Fruit fly (Drosophila melanogaster) whole organism, embryonic: ENCODE data around the gene Pis.

Experiments used
- BtbVII ChIP-seq: fragments of 200-800 bp; sonication (Bioruptor generic); optimal IDR thresholded peaks from 3 replicates; lab custom pipeline; 2017; ENCODE audit warnings: missing biosample characterization, mild to moderate bottlenecking, missing genetic modification characterization
- CG10431 ChIP-seq: fragments of 200-800 bp; sonication (Bioruptor generic); optimal IDR thresholded peaks from 3 replicates; lab custom pipeline; 2018; ENCODE audit warnings: missing biosample characterization, mild to moderate bottlenecking, missing genetic modification characterization
- CG12391 ChIP-seq: fragments of 200-800 bp; sonication (Bioruptor generic); optimal IDR thresholded peaks from 3 replicates; lab custom pipeline; 2018; ENCODE audit warnings: missing biosample characterization, mild to moderate bottlenecking, missing genetic modification characterization, moderate library complexity
- CG13624 ChIP-seq: fragments of 200-800 bp; sonication (Bioruptor generic); optimal IDR thresholded peaks from 2 replicates; lab custom pipeline; 2016; ENCODE audit warnings: missing biosample characterization, missing genetic modification characterization
- CG13775 ChIP-seq: fragments of 200-800 bp; sonication (Bioruptor generic); optimal IDR thresholded peaks from 3 replicates; lab custom pipeline; 2017; ENCODE audit warnings: missing biosample characterization, mild to moderate bottlenecking, missing genetic modification characterization
- CG14441 ChIP-seq: fragments of 200-800 bp; sonication (Bioruptor generic); IDR thresholded peaks from 2 replicates; pipeline ENCODE4 v1.3.6; 2022; ENCODE audit warnings: missing biosample characterization, missing genetic modification characterization
- CG17568 ChIP-seq: fragments of 200-800 bp; sonication (Bioruptor generic); optimal IDR thresholded peaks from 2 replicates; lab custom pipeline; 2018; ENCODE audit warnings: missing biosample characterization, mild to moderate bottlenecking, missing genetic modification characterization, moderate library complexity
- CG2129 ChIP-seq: fragments of 200-800 bp; sonication (Bioruptor generic); IDR thresholded peaks from 2 replicates; pipeline ENCODE4 v1.3.6; 2022; ENCODE audit warnings: missing biosample characterization, missing genetic modification characterization; ENCODE audit not compliant: partially characterized antibody
- CG2199 ChIP-seq: fragments of 200-800 bp; sonication (Bioruptor generic); IDR thresholded peaks from 3 replicates; pipeline ENCODE4 v1.3.6; 2022; ENCODE audit warnings: missing biosample characterization, missing genetic modification characterization
- CG2712 ChIP-seq: fragments of 200-800 bp; optimal IDR thresholded peaks from 3 replicates; lab custom pipeline; 2019; ENCODE audit warnings: missing biosample characterization, mild to moderate bottlenecking, missing genetic modification characterization, moderate library complexity
- CG30403 ChIP-seq: fragments of 200-800 bp; sonication (Bioruptor generic); optimal IDR thresholded peaks from 3 replicates; lab custom pipeline; 2016; ENCODE audit warnings: missing biosample characterization, missing genetic modification characterization
- CG3281 ChIP-seq: fragments of 200-800 bp; sonication (Bioruptor generic); optimal IDR thresholded peaks from 3 replicates; lab custom pipeline; 2017; ENCODE audit warnings: missing biosample characterization, mild to moderate bottlenecking, missing genetic modification characterization
- CG34376 ChIP-seq: fragments of 200-800 bp; sonication (Bioruptor generic); optimal IDR thresholded peaks from 2 replicates; lab custom pipeline; 2018; ENCODE audit warnings: missing biosample characterization, mild to moderate bottlenecking, missing genetic modification characterization
- CG4424 ChIP-seq: fragments of 200-800 bp; sonication (Bioruptor generic); optimal IDR thresholded peaks from 3 replicates; lab custom pipeline; 2016; ENCODE audit warnings: missing biosample characterization, missing genetic modification characterization
- CG4730 ChIP-seq: fragments of 200-800 bp; sonication (Bioruptor generic); IDR thresholded peaks from 2 replicates; pipeline ENCODE4 v1.3.6; 2022; ENCODE audit warnings: missing biosample characterization, missing genetic modification characterization
- CG6175 ChIP-seq: fragments of 200-800 bp; sonication (Bioruptor generic); IDR thresholded peaks from 3 replicates; pipeline ENCODE4 v1.3.6; 2022; ENCODE audit warnings: missing biosample characterization, missing genetic modification characterization
- CG7987 ChIP-seq: fragments of 200-800 bp; sonication (Bioruptor generic); optimal IDR thresholded peaks from 2 replicates; lab custom pipeline; 2018; ENCODE audit warnings: missing biosample characterization, mild to moderate bottlenecking, missing genetic modification characterization, moderate library complexity
- CG8089 ChIP-seq: fragments of 200-800 bp; sonication (Bioruptor generic); optimal IDR thresholded peaks from 3 replicates; lab custom pipeline; 2016; ENCODE audit warnings: missing biosample characterization, missing genetic modification characterization
- Camta ChIP-seq: fragments of 200-800 bp; sonication (Bioruptor generic); optimal IDR thresholded peaks from 2 replicates; lab custom pipeline; 2016; ENCODE audit warnings: missing biosample characterization, missing genetic modification characterization
- Deaf1 ChIP-seq: fragments of 200-800 bp; optimal IDR thresholded peaks from 3 replicates; lab custom pipeline; 2019; ENCODE audit warnings: missing biosample characterization, mild to moderate bottlenecking, missing genetic modification characterization, moderate library complexity
- Elba2 ChIP-seq: fragments of 200-800 bp; sonication (Bioruptor generic); optimal IDR thresholded peaks from 3 replicates; lab custom pipeline; 2016; ENCODE audit warnings: missing biosample characterization, missing genetic modification characterization
- Ets65A ChIP-seq: fragments of 200-800 bp; sonication (Bioruptor generic); peaks from one replicate; lab custom pipeline; 2016; ENCODE audit warnings: missing biosample characterization, missing genetic modification characterization
- Gug ChIP-seq: fragments of 200-800 bp; sonication (Bioruptor generic); IDR thresholded peaks from 4 replicates; pipeline ENCODE4 v1.3.6; 2022; ENCODE audit warnings: missing biosample characterization, missing genetic modification characterization
- Hr3 ChIP-seq: fragments of 200-800 bp; sonication (Bioruptor generic); optimal IDR thresholded peaks from 3 replicates; lab custom pipeline; 2016; ENCODE audit warnings: missing biosample characterization, missing genetic modification characterization
- Jarid2 ChIP-seq: fragments of 200-800 bp; sonication (Bioruptor generic); optimal IDR thresholded peaks from 3 replicates; lab custom pipeline; 2017; ENCODE audit warnings: mild to moderate bottlenecking, missing biosample characterization, missing genetic modification reagents, missing genetic modification characterization
- Lhr ChIP-seq: fragments of 200-800 bp; sonication (Bioruptor generic); optimal IDR thresholded peaks from 3 replicates; lab custom pipeline; 2017; ENCODE audit warnings: mild to moderate bottlenecking, missing biosample characterization, missing genetic modification reagents, missing genetic modification characterization
- MESR4 ChIP-seq: fragments of 200-800 bp; sonication (Bioruptor generic); optimal IDR thresholded peaks from 2 replicates; lab custom pipeline; 2018; ENCODE audit warnings: missing biosample characterization, mild to moderate bottlenecking, missing genetic modification characterization, moderate library complexity
- MTF-1 ChIP-seq: fragments of 200-800 bp; sonication (Bioruptor generic); optimal IDR thresholded peaks from 2 replicates; lab custom pipeline; 2018; ENCODE audit warnings: missing biosample characterization, mild to moderate bottlenecking, missing genetic modification characterization, borderline replicate concordance
- Nf-YC ChIP-seq: fragments of 200-800 bp; optimal IDR thresholded peaks from 3 replicates; lab custom pipeline; 2019; ENCODE audit warnings: missing biosample characterization, mild to moderate bottlenecking, missing genetic modification characterization, moderate library complexity
- Opbp ChIP-seq: fragments of 200-800 bp; sonication (Bioruptor generic); IDR thresholded peaks from 3 replicates; pipeline ENCODE4 v1.3.6; 2022; ENCODE audit warnings: missing biosample characterization, missing genetic modification characterization; ENCODE audit not compliant: partially characterized antibody
- Optix ChIP-seq: fragments of 200-800 bp; sonication (Bioruptor generic); IDR thresholded peaks from 3 replicates; pipeline ENCODE4 v1.3.6; 2022; ENCODE audit warnings: missing biosample characterization, missing genetic modification characterization
- Poxn ChIP-seq: fragments of 200-800 bp; sonication (Bioruptor generic); IDR thresholded peaks from 2 replicates; pipeline ENCODE4 v1.3.6; 2022; ENCODE audit warnings: missing biosample characterization, missing genetic modification characterization
- Rfx ChIP-seq: fragments of 200-800 bp; sonication (Bioruptor generic); IDR thresholded peaks from 2 replicates; pipeline ENCODE4 v1.3.6; 2022; ENCODE audit warnings: missing biosample characterization, missing genetic modification characterization
- aop ChIP-seq: fragments of 200-800 bp; sonication (Bioruptor generic); IDR thresholded peaks from 2 replicates; pipeline ENCODE4 v1.3.6; 2022; ENCODE audit warnings: missing biosample characterization, missing genetic modification characterization
- ci ChIP-seq: fragments of 200-800 bp; sonication (Bioruptor generic); IDR thresholded peaks from 3 replicates; pipeline ENCODE4 v1.3.6; 2022; ENCODE audit warnings: missing biosample characterization, missing genetic modification characterization
- crp ChIP-seq, 2 experiments: fragments of 200-800 bp; sonication (Bioruptor generic); optimal IDR thresholded peaks; 2 replicates in 1 of 2; 3 replicates in 1 of 2; lab custom pipeline; 2017; ENCODE audit warnings: missing biosample characterization in 2 of 2, missing genetic modification characterization in 2 of 2, mild to moderate bottlenecking in 1 of 2, moderate library complexity in 1 of 2
- cwo ChIP-seq: fragments of 200-800 bp; sonication (Bioruptor generic); optimal IDR thresholded peaks from 3 replicates; lab custom pipeline; 2017; ENCODE audit warnings: missing biosample characterization, missing genetic modification characterization, mild to moderate bottlenecking, moderate library complexity, missing genetic modification reagents
- ems ChIP-seq: fragments of 200-800 bp; sonication (Bioruptor generic); optimal IDR thresholded peaks from 3 replicates; lab custom pipeline; 2016; ENCODE audit warnings: missing biosample characterization, missing genetic modification characterization
- gem ChIP-seq: fragments of 200-800 bp; sonication (Bioruptor generic); optimal IDR thresholded peaks from 2 replicates; lab custom pipeline; 2019; ENCODE audit warnings: missing biosample characterization, mild to moderate bottlenecking, missing genetic modification characterization, moderate library complexity
- inv ChIP-seq: fragments of 200-800 bp; sonication (Bioruptor generic); IDR thresholded peaks from 2 replicates; pipeline ENCODE4 v1.3.6; 2022; ENCODE audit warnings: missing biosample characterization, missing genetic modification characterization; ENCODE audit not compliant: partially characterized antibody
- kah ChIP-seq: fragments of 200-800 bp; sonication (Bioruptor generic); optimal IDR thresholded peaks from 2 replicates; lab custom pipeline; 2018; ENCODE audit warnings: missing biosample characterization, mild to moderate bottlenecking, missing genetic modification characterization
- klu ChIP-seq: fragments of 200-800 bp; sonication (Bioruptor generic); IDR thresholded peaks from 2 replicates; pipeline ENCODE4 v1.3.6; 2022; ENCODE audit warnings: missing biosample characterization, missing genetic modification characterization
- kni ChIP-seq: fragments of 200-800 bp; sonication (Bioruptor generic); optimal IDR thresholded peaks from 3 replicates; lab custom pipeline; 2017; ENCODE audit warnings: mild to moderate bottlenecking, missing biosample characterization, missing genetic modification reagents, missing genetic modification characterization
- nerfin-2 ChIP-seq: fragments of 200-800 bp; sonication (Bioruptor generic); IDR thresholded peaks from 2 replicates; pipeline ENCODE4 v1.3.6; 2022; ENCODE audit warnings: missing biosample characterization, missing genetic modification characterization; ENCODE audit not compliant: partially characterized antibody
- odd ChIP-seq: fragments of 200-800 bp; sonication (Bioruptor generic); optimal IDR thresholded peaks from 2 replicates; lab custom pipeline; 2017; ENCODE audit warnings: missing biosample characterization, mild to moderate bottlenecking, missing genetic modification characterization
- onecut ChIP-seq: fragments of 200-800 bp; sonication (Bioruptor generic); IDR thresholded peaks from 2 replicates; pipeline ENCODE4 v1.3.6; 2022; ENCODE audit warnings: missing biosample characterization, missing genetic modification characterization
- prd ChIP-seq, 3 experiments: fragments of >200 bp in 2 of 3; fragments of 200-800 bp in 1 of 3; sonication (Bioruptor generic) in 1 of 3; optimal IDR thresholded peaks in 2 of 3; IDR thresholded peaks in 1 of 3; 2 replicates in 2 of 3; 3 replicates in 1 of 3; pipeline versions ENCODE4 v1.3.6 to Lab custom; 2017 to 2022; ENCODE audit warnings: missing biosample characterization in 1 of 3, missing genetic modification characterization in 1 of 3
- shn ChIP-seq: fragments of 200-800 bp; sonication (Bioruptor generic); optimal IDR thresholded peaks from 3 replicates; lab custom pipeline; 2016; ENCODE audit warnings: missing biosample characterization, missing genetic modification characterization
- trem ChIP-seq: fragments of 200-800 bp; optimal IDR thresholded peaks from 3 replicates; lab custom pipeline; 2019; ENCODE audit warnings: missing biosample characterization, mild to moderate bottlenecking, missing genetic modification characterization, moderate library complexity
- twi ChIP-seq: fragments of 200-800 bp; optimal IDR thresholded peaks from 2 replicates; lab custom pipeline; 2019; ENCODE audit warnings: missing biosample characterization, mild to moderate bottlenecking, missing genetic modification characterization, moderate library complexity
- usp ChIP-seq: fragments of >200 bp; optimal IDR thresholded peaks from 2 replicates; lab custom pipeline; 2017; ENCODE audit warnings: missing biosample characterization, missing genetic modification characterization

Pis gene

dm6 chrX:15740288-15740726 is 36.7 kb upstream of the Pis start (continued):
- TF ChIP-seq BtbVII (GFP tag; lab: Kevin White, UChicago): peak; percentile 48
- TF ChIP-seq kah (GFP tag; lab: Kevin White, UChicago): peak; percentile 23
- peak; percentile 61 for TF ChIP-seq CG2712
- TF ChIP-seq twi: no peak
- peak; percentile 55; the same call in 1 of the 2 replicates for TF ChIP-seq onecut (GFP tag; lab: Robert Waterston, UW)
- peak; percentile 33; the same call in 1 of the 2 replicates for TF ChIP-seq klu
- TF ChIP-seq CG12391: peak; percentile 69
- TF ChIP-seq Hr3 (GFP tag; lab: Kevin White, UChicago): peak; percentile 41
- peak; percentile 19 for TF ChIP-seq CG4424 (GFP tag; lab: Kevin White, UChicago)
- TF ChIP-seq CG8089: no peak
- TF ChIP-seq Poxn: 0 out of 2 replicates have a peak, but pooled peaks have one; percentile 30
- peak; percentile 43 for TF ChIP-seq Nf-YC
- peak; percentile 67; the same call in 2 of the 3 replicates for TF ChIP-seq CG6175 (GFP tag; lab: Robert Waterston, UW)
- peak; percentile 40 for TF ChIP-seq CG13624 (GFP tag; lab: Kevin White, UChicago)
- no peak for TF ChIP-seq CG17568
- peak; percentile 67 for TF ChIP-seq CG30403 (GFP tag; lab: Kevin White, UChicago)
- no peak for TF ChIP-seq usp (GFP tag; lab: Kevin White, UChicago)
- TF ChIP-seq CG10431: no peak
- TF ChIP-seq MTF-1: peak; percentile 7
- no peak for TF ChIP-seq Lhr (GFP tag; lab: Kevin White, UChicago)
- TF ChIP-seq CG34376 (GFP tag; lab: Kevin White, UChicago): peak; percentile 66
- TF ChIP-seq prd (optimal IDR thresholded peaks at IDR 0.05; lab: Kevin White, UChicago): no peak
- peak; percentile 78 for TF ChIP-seq prd (GFP tag; IDR thresholded peaks at IDR 0.05; lab: Robert Waterston, UW)
- TF ChIP-seq ci: peak; percentile 85
- peak; percentile 62 for TF ChIP-seq odd (GFP tag; lab: Kevin White, UChicago)
- TF ChIP-seq Deaf1 (tag; lab: Kevin White, UChicago): peak; percentile 77
- peak; percentile 84 for TF ChIP-seq CG14441 (GFP tag; lab: Robert Waterston, UW)
- TF ChIP-seq Gug (GFP tag; lab: Robert Waterston, UW): peak; percentile 64; the same call in 3 of the 4 replicates
- TF ChIP-seq Elba2 (GFP tag; lab: Kevin White, UChicago): no peak
- TF ChIP-seq CG7987: peak; percentile 67
- peak; percentile 20 for TF ChIP-seq Camta
- TF ChIP-seq aop (GFP tag; lab: Robert Waterston, UW): no peak
- no peak for TF ChIP-seq Jarid2
- 0 out of 3 replicates have a peak, but pooled peaks have one; percentile 16 for TF ChIP-seq Optix
- TF ChIP-seq cwo (GFP tag; lab: Kevin White, UChicago): peak; percentile 84

dm6 chrX:15738890-15739550 is 35.5 kb upstream of the Pis start, which contains the start of the genes CG11679 and CG8206:
Gene CG11679, minus strand, starts transcription at chrX:15738954.
Gene CG8206, plus strand, starts transcription at chrX:15739230.
- TF ChIP-seq inv (GFP tag; lab: Robert Waterston, UW): peak; percentile 36; the same call in 1 of the 2 replicates
- TF ChIP-seq gem (tag; lab: Kevin White, UChicago): peak; percentile 53
- peak; percentile 52 for TF ChIP-seq Ets65A (GFP tag; lab: Kevin White, UChicago)
- TF ChIP-seq shn (GFP tag; lab: Kevin White, UChicago): peak; percentile 52
- TF ChIP-seq CG3281 (GFP tag; lab: Kevin White, UChicago): peak; percentile 15
- TF ChIP-seq CG2199 (GFP tag; lab: Robert Waterston, UW): no peak
- peak; percentile 49 for TF ChIP-seq trem (tag; lab: Kevin White, UChicago)
- no peak for TF ChIP-seq CG4730 (GFP tag; lab: Robert Waterston, UW)
- TF ChIP-seq CG13775 (GFP tag; lab: Kevin White, UChicago): peak; percentile 37
- no peak for TF ChIP-seq Opbp (GFP tag; lab: Robert Waterston, UW)
- TF ChIP-seq crp (GFP tag; optimal IDR thresholded peaks at IDR 0.05; lab: Kevin White, UChicago): peak in 1 of 2 experiments; percentile 86
- peak; percentile 76 for TF ChIP-seq MESR4
- no peak for TF ChIP-seq CG2129 (GFP tag; lab: Robert Waterston, UW)
- peak; percentile 72 for TF ChIP-seq Rfx (GFP tag; lab: Robert Waterston, UW)
- peak; percentile 87 for TF ChIP-seq kni (GFP tag; lab: Kevin White, UChicago)
- TF ChIP-seq ems (GFP tag; lab: Kevin White, UChicago): no peak
- TF ChIP-seq nerfin-2: no peak
